Worm (Caenorhabditis elegans) whole organism, L4/young adult: ENCODE data around the gene C24H11.5.
A peak's percentile ranks its signal among the peaks of the same experiment; 100 is the strongest.
"Not testable (repeated sequence)": the region's sequence is repeated elsewhere in the genome, so short reads cannot be mapped to it uniquely, and the experiment has no call there.

ENCODE experiments used
- W03F9.2 ChIP-seq: fragments of 150-350 bp; optimal IDR thresholded peaks from 2 replicates; lab custom pipeline; 2014; ENCODE audit warnings: missing biosample characterization, missing genetic modification characterization
- dao-5 ChIP-seq: sonication (generic microtip); optimal IDR thresholded peaks from 2 replicates; lab custom pipeline; 2016; ENCODE audit warnings: missing genotype, missing genetic modification characterization, moderate library complexity, missing compliant biosample characterization
- him-1 ChIP-seq: sonication (generic microtip); optimal IDR thresholded peaks from 2 replicates; lab custom pipeline; 2016; ENCODE audit warnings: missing genotype, missing genetic modification reagents, missing genetic modification characterization, missing compliant biosample characterization

C24H11.5 gene

ce11 chrIII:11773581-11773980 lies 6.5 kb upstream of the C24H11.5 start, which contains the start of gene gbf-1:
Gene gbf-1 (minus strand): TSS chrIII:11773681.
- TF ChIP-seq dao-5, W03F9.2, him-1 (tag; lab: Kevin White, UChicago): not testable (repeated sequence)

ce11 chrIII:11774508-11775000 lies 5.5 kb upstream of the C24H11.5 start, which contains the start of gene immp-1:
Gene immp-1 (plus strand): TSS chrIII:11774950.
- TF ChIP-seq him-1 (tag; lab: Kevin White, UChicago) (no peak), W03F9.2 (tag; lab: Kevin White, UChicago) (no peak), dao-5 (tag; lab: Kevin White, UChicago) (no peak)

ce11 chrIII:11777321-11777720 lies 2.7 kb upstream of the C24H11.5 start, which contains the start of gene mdt-21:
Gene mdt-21 (plus strand): TSS chrIII:11777621.
- TF ChIP-seq W03F9.2 (tag; lab: Kevin White, UChicago): no peak
- TF ChIP-seq dao-5 (tag; lab: Kevin White, UChicago): no peak
- no peak for TF ChIP-seq him-1 (tag; lab: Kevin White, UChicago)

- TF ChIP-seq dao-5 (tag; lab: Kevin White, UChicago) (no peak), W03F9.2 (tag; lab: Kevin White, UChicago) (no peak), him-1 (tag; lab: Kevin White, UChicago) (no peak)
Measured at ce11 chrIII:11781800-11782199, 1.8 kb downstream of the C24H11.5 start, which contains the start of gene srd-74. Gene srd-74 (plus strand): TSS chrIII:11782100.

- TF ChIP-seq W03F9.2 (tag; lab: Kevin White, UChicago) (no peak), him-1 (tag; lab: Kevin White, UChicago) (no peak), dao-5 (tag; lab: Kevin White, UChicago) (no peak)
Measured at ce11 chrIII:11785961-11786360, 5.9 kb downstream of the C24H11.5 start, which contains the start of gene tbx-38. Gene tbx-38 (minus strand): TSS chrIII:11786061.

ce11 chrIII:11787376-11787775 lies 7.3 kb downstream of the C24H11.5 start, which contains the start of gene C24H11.1:
Gene C24H11.1 (plus strand): TSS chrIII:11787676.
- not testable (repeated sequence) for TF ChIP-seq him-1, W03F9.2, dao-5 (tag; lab: Kevin White, UChicago)

ce11 chrIII:11789480-11789879 lies 9.4 kb downstream of the C24H11.5 start:
- TF ChIP-seq him-1 (tag; lab: Kevin White, UChicago): no peak
- no peak for TF ChIP-seq W03F9.2 (tag; lab: Kevin White, UChicago)
- no peak for TF ChIP-seq dao-5 (tag; lab: Kevin White, UChicago)

- TF ChIP-seq him-1 (tag; lab: Kevin White, UChicago): peak; percentile 63
Measured at ce11 chrIII:11792295-11793256, 12.5 kb downstream of the C24H11.5 start, which contains the start of gene C24H11.2. Gene C24H11.2 (minus strand): TSS chrIII:11792345.

- TF ChIP-seq dao-5 (tag; lab: Kevin White, UChicago) (no peak), him-1 (tag; lab: Kevin White, UChicago) (no peak), W03F9.2 (tag; lab: Kevin White, UChicago) (no peak)
Measured at ce11 chrIII:11794389-11794788, 14.4 kb downstream of the C24H11.5 start.

ce11 chrIII:11795448-11795847 lies 15.4 kb downstream of the C24H11.5 start, which contains the start of gene twk-39:
Gene twk-39 (plus strand): TSS chrIII:11795748.
- TF ChIP-seq him-1 (tag; lab: Kevin White, UChicago) (no peak), dao-5 (tag; lab: Kevin White, UChicago) (no peak), W03F9.2 (tag; lab: Kevin White, UChicago) (no peak)

ce11 chrIII:11806695-11807094 lies 26.7 kb downstream of the C24H11.5 start, which contains the start of gene C18D11.7:
Gene C18D11.7 (minus strand): TSS chrIII:11806795.
- no peak for TF ChIP-seq W03F9.2 (tag; lab: Kevin White, UChicago)
- TF ChIP-seq him-1 (tag; lab: Kevin White, UChicago): no peak
- no peak for TF ChIP-seq dao-5 (tag; lab: Kevin White, UChicago)

ce11 chrIII:11807418-11807817 lies 27.4 kb downstream of the C24H11.5 start, which contains the start of gene C18D11.10:
Gene C18D11.10 (plus strand): TSS chrIII:11807718.
- TF ChIP-seq dao-5 (tag; lab: Kevin White, UChicago): no peak
- no peak for TF ChIP-seq him-1 (tag; lab: Kevin White, UChicago)
- TF ChIP-seq W03F9.2 (tag; lab: Kevin White, UChicago): no peak

ce11 chrIII:11808818-11809217 lies 28.8 kb downstream of the C24H11.5 start, which contains the start of gene C18D11.9:
Gene C18D11.9 (plus strand): TSS chrIII:11809118.
- TF ChIP-seq W03F9.2 (tag; lab: Kevin White, UChicago) (no peak), him-1 (tag; lab: Kevin White, UChicago) (no peak), dao-5 (tag; lab: Kevin White, UChicago) (no peak)
